In the genomic region with DNA sequence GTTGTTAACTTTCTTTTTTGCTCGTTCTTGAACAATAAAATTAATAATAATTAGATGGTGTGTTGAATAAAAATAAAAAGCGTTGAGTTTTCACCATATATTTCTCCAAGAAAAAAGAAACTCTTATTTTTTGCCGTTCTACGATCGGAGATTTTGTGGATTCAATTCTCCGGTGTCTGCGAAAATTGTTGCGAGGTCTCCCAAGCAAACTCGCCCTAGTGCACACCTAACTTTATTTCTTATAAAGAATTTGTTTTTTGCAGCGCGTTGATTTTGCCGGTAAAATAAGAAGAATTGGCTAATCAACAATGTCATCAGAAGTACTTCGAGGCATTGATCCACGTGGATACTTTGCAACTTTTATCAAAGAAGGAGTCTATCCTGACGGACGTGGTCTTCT, we compare ENCODE assay signal across 1 worm cellular context.
TF ChIP-seq lines count a peak whose summit lies in the region.

A gene (plus strand): TSS at position 264 of the 400 bp plus-strand sequence.

TF ChIP-seq in whole organism, L1 larva, 84 proteins besides CTCF, POLR2A, EP300 and RAD21 (continued from another document):
- TF ChIP-seq nhr-28 (tag; optimal IDR thresholded peaks at IDR 0.05; lab: Kevin White, UChicago): no peak
- peak in 1 of 2 experiments; percentile 17 for TF ChIP-seq ztf-11 (tag; optimal IDR thresholded peaks at IDR 0.05; lab: Kevin White, UChicago)
- TF ChIP-seq efl-3 (GFP tag; optimal IDR thresholded peaks at IDR 0.05; lab: Kevin White, UChicago): no peak
- no peak for TF ChIP-seq nhr-12 (tag; optimal IDR thresholded peaks at IDR 0.05; lab: Kevin White, UChicago)
- no peak for TF ChIP-seq ztf-4 (tag; optimal IDR thresholded peaks at IDR 0.05; lab: Kevin White, UChicago)
- TF ChIP-seq irx-1 (tag; optimal IDR thresholded peaks at IDR 0.05; lab: Kevin White, UChicago): no peak
- peak; percentile 34 to 82 for TF ChIP-seq lin-35 (GFP tag; optimal IDR thresholded peaks at IDR 0.05; lab: Kevin White, UChicago)
- TF ChIP-seq dpl-1 (GFP tag; optimal IDR thresholded peaks at IDR 0.05; lab: Kevin White, UChicago): peak; percentile 46 to 71 (median 56)
- no peak for TF ChIP-seq ceh-63 (GFP tag; optimal IDR thresholded peaks at IDR 0.05; lab: Kevin White, UChicago)
- no peak for TF ChIP-seq mef-2 (tag; optimal IDR thresholded peaks at IDR 0.05; lab: Kevin White, UChicago)
- TF ChIP-seq elt-2 (tag; optimal IDR thresholded peaks at IDR 0.05; lab: Kevin White, UChicago): no peak
- TF ChIP-seq nhr-76 (tag; optimal IDR thresholded peaks at IDR 0.05; lab: Kevin White, UChicago): no peak
- TF ChIP-seq nhr-84 (tag; optimal IDR thresholded peaks at IDR 0.05; lab: Kevin White, UChicago): no peak
- no peak for TF ChIP-seq nhr-11 (tag; optimal IDR thresholded peaks at IDR 0.05; lab: Kevin White, UChicago)
- no peak for TF ChIP-seq aha-1 (tag; optimal IDR thresholded peaks at IDR 0.05; lab: Kevin White, UChicago)
- TF ChIP-seq mab-9 (GFP tag; IDR thresholded peaks at IDR 0.05; lab: Robert Waterston, UW): no peak
- TF ChIP-seq C34B4.2 (tag; optimal IDR thresholded peaks at IDR 0.05; lab: Kevin White, UChicago): no peak
- TF ChIP-seq unc-98 (GFP tag; IDR thresholded peaks at IDR 0.05; lab: Robert Waterston, UW): no peak
- peak; percentile 59 for TF ChIP-seq nhr-85 (tag; lab: Kevin White, UChicago)
- TF ChIP-seq pqm-1 (tag; optimal IDR thresholded peaks at IDR 0.05; lab: Kevin White, UChicago): no peak
- peak; percentile 75 for TF ChIP-seq lir-3 (tag; optimal IDR thresholded peaks at IDR 0.05; lab: Kevin White, UChicago; ENCODE audit: poor library complexity)
- peak; percentile 65 for TF ChIP-seq nhr-20 (tag; optimal IDR thresholded peaks at IDR 0.05; lab: Kevin White, UChicago)
- TF ChIP-seq tbx-2 (tag; optimal IDR thresholded peaks at IDR 0.05; lab: Kevin White, UChicago): peak; percentile 56
- peak; percentile 53 for TF ChIP-seq xbp-1 (tag; optimal IDR thresholded peaks at IDR 0.05; lab: Kevin White, UChicago)
- no peak for TF ChIP-seq egl-13 (tag; optimal IDR thresholded peaks at IDR 0.05; lab: Kevin White, UChicago)
- TF ChIP-seq elt-3 (tag; optimal IDR thresholded peaks at IDR 0.05; lab: Kevin White, UChicago): peak in 1 of 6 experiments; percentile 55
TF ChIP-seq in whole organism, L1 larva: peak in this region for 36.
